Fruit fly (Drosophila melanogaster): ENCODE measurements around the gene CG34175.
A peak's percentile ranks its signal among the peaks of the same experiment; 100 is the strongest.

Gene CG34175

dm6 chr2L:3435086-3435485 is 37.3 kb downstream of the CG34175 start (continued):
- TF ChIP-seq inv (GFP tag; IDR thresholded peaks at IDR 0.05; ENCODE audit: partially characterized antibody) (no peak), Pdp1 (GFP tag; optimal IDR thresholded peaks at IDR 0.05) (peak in 1 of 2 experiments; percentile 33), Sox100B (GFP tag; optimal IDR thresholded peaks at IDR 0.05) (peak; percentile 7), schlank (tag; optimal IDR thresholded peaks at IDR 0.05) (no peak), danr (GFP tag; IDR thresholded peaks at IDR 0.05) (0 out of 2 replicates have a peak, but pooled peaks have one; percentile 24), CG2199 (GFP tag; IDR thresholded peaks at IDR 0.05) (no peak), fu2 (GFP tag; optimal IDR thresholded peaks at IDR 0.05) (no peak), ttk (GFP tag; IDR thresholded peaks at IDR 0.05) (peak; percentile 62), MTF-1 (GFP tag; optimal IDR thresholded peaks at IDR 0.05; ENCODE audit: borderline replicate concordance) (no peak), HLH54F (GFP tag; optimal IDR thresholded peaks at IDR 0.05) (no peak), CG30431 (GFP tag; optimal IDR thresholded peaks at IDR 0.05) (peak; percentile 38), nom (GFP tag; optimal IDR thresholded peaks at IDR 0.05) (no peak), CG11504 (tag; optimal IDR thresholded peaks at IDR 0.05) (peak; percentile 60), gcm (GFP tag; optimal IDR thresholded peaks at IDR 0.05) (no peak), C15 (GFP tag; IDR thresholded peaks at IDR 0.05) (no peak), dan (GFP tag; IDR thresholded peaks at IDR 0.05) (peak; percentile 9; the same call in 1 of the 2 replicates), Camta (GFP tag; optimal IDR thresholded peaks at IDR 0.05) (peak; percentile 9), pfk (GFP tag; optimal IDR thresholded peaks at IDR 0.05) (no peak), cas (GFP tag; IDR thresholded peaks at IDR 0.05) (no peak), CG6813 (GFP tag; optimal IDR thresholded peaks at IDR 0.05) (peak; percentile 28), zen (tag; optimal IDR thresholded peaks at IDR 0.05) (no peak), Lpt (GFP tag; optimal IDR thresholded peaks at IDR 0.05) (no peak), Drgx (GFP tag; IDR thresholded peaks at IDR 0.05) (peak; percentile 47; the same call in 1 of the 2 replicates), lola (GFP tag; optimal IDR thresholded peaks at IDR 0.05) (peak in 1 of 3 experiments; percentile 49), pros (GFP tag; optimal IDR thresholded peaks at IDR 0.05) (no peak), CG32767 (GFP tag; IDR thresholded peaks at IDR 0.05) (0 out of 2 replicates have a peak, but pooled peaks have one; percentile 36), CG3995 (GFP tag; optimal IDR thresholded peaks at IDR 0.05) (no peak), Nf-YC (tag; optimal IDR thresholded peaks at IDR 0.05) (no peak), Adf1 (GFP tag; IDR thresholded peaks at IDR 0.05) (no peak), dimm (GFP tag; IDR thresholded peaks at IDR 0.05) (no peak), Sin3A (optimal IDR thresholded peaks at IDR 0.05) (no peak), CG10147 (GFP tag; optimal IDR thresholded peaks at IDR 0.05) (no peak), CG5245 (GFP tag; optimal IDR thresholded peaks at IDR 0.05) (peak; percentile 21), Dip3 (GFP tag; optimal IDR thresholded peaks at IDR 0.05) (no peak), Optix (GFP tag; IDR thresholded peaks at IDR 0.05) (peak; percentile 69), exex (tag; optimal IDR thresholded peaks at IDR 0.05) (no peak), CG1832 (GFP tag; optimal IDR thresholded peaks at IDR 0.05) (no peak), fd102C (GFP tag; optimal IDR thresholded peaks at IDR 0.05) (no peak), unc-4 (GFP tag; IDR thresholded peaks at IDR 0.05; ENCODE audit: partially characterized antibody) (no peak), bbx (GFP tag; IDR thresholded peaks at IDR 0.05; ENCODE audit: partially characterized antibody) (no peak), ase (GFP tag; IDR thresholded peaks at IDR 0.05) (peak; percentile 59), p53 (GFP tag; optimal IDR thresholded peaks at IDR 0.05) (no peak), Ptx1 (GFP tag; IDR thresholded peaks at IDR 0.05) (peak; percentile 60), jumu (GFP tag; optimal IDR thresholded peaks at IDR 0.05) (peak; percentile 36), Dll (GFP tag; IDR thresholded peaks at IDR 0.05; ENCODE audit: partially characterized antibody) (no peak), Elba2 (GFP tag; optimal IDR thresholded peaks at IDR 0.05) (no peak), salm (tag; optimal IDR thresholded peaks at IDR 0.05) (no peak), crol (GFP tag; IDR thresholded peaks at IDR 0.05) (peak; percentile 61), CG17568 (GFP tag; optimal IDR thresholded peaks at IDR 0.05) (no peak), Bdp1 (GFP tag; optimal IDR thresholded peaks at IDR 0.05) (no peak), h (optimal IDR thresholded peaks at IDR 0.05) (no peak), NFAT (GFP tag; IDR thresholded peaks at IDR 0.05) (no peak)
